Fruit fly (Drosophila melanogaster) whole organism, prepupa: ENCODE measurements around the gene colt.

Experiments used
- CG10631 ChIP-seq: fragments of 200-800 bp; sonication (Bioruptor generic); optimal IDR thresholded peaks from 2 replicates; lab custom pipeline; 2016; ENCODE audit warnings: missing biosample characterization, missing genetic modification characterization
- CG10669 ChIP-seq: fragments of 200-800 bp; sonication (Bioruptor generic); optimal IDR thresholded peaks from 3 replicates; lab custom pipeline; 2018; ENCODE audit warnings: missing biosample characterization, mild to moderate bottlenecking, missing genetic modification characterization, moderate library complexity
- CG11902 ChIP-seq: fragments of 200-800 bp; sonication (Bioruptor generic); optimal IDR thresholded peaks from 3 replicates; lab custom pipeline; 2016; ENCODE audit warnings: missing biosample characterization, missing genetic modification characterization
- CG15336 ChIP-seq: fragments of 200-800 bp; sonication (Bioruptor generic); IDR thresholded peaks from 2 replicates; pipeline ENCODE4 v1.3.6; 2022; ENCODE audit warnings: missing biosample characterization, missing genetic modification characterization
- CG1621 ChIP-seq: fragments of 200-800 bp; sonication (Bioruptor generic); optimal IDR thresholded peaks from 3 replicates; lab custom pipeline; 2018; ENCODE audit warnings: missing biosample characterization, mild to moderate bottlenecking, missing genetic modification characterization
- CG16779 ChIP-seq: fragments of 200-800 bp; sonication (Bioruptor generic); optimal IDR thresholded peaks from 3 replicates; lab custom pipeline; 2017; ENCODE audit warnings: missing biosample characterization, mild to moderate bottlenecking, missing genetic modification characterization
- CG3032 ChIP-seq: fragments of 200-800 bp; optimal IDR thresholded peaks from 2 replicates; lab custom pipeline; 2019; ENCODE audit warnings: missing biosample characterization, mild to moderate bottlenecking, missing genetic modification characterization, moderate library complexity
- CG31627 ChIP-seq: fragments of 200-800 bp; sonication (Bioruptor generic); optimal IDR thresholded peaks from 3 replicates; lab custom pipeline; 2016; ENCODE audit warnings: missing biosample characterization, missing genetic modification characterization
- CG32006 ChIP-seq: fragments of 200-800 bp; sonication (Bioruptor generic); optimal IDR thresholded peaks from 3 replicates; lab custom pipeline; 2017; ENCODE audit warnings: missing biosample characterization, mild to moderate bottlenecking, missing genetic modification characterization
- CG34406 ChIP-seq: fragments of 200-800 bp; sonication (Bioruptor generic); optimal IDR thresholded peaks from 3 replicates; lab custom pipeline; 2016; ENCODE audit warnings: missing biosample characterization, missing genetic modification characterization
- CG3919 ChIP-seq: fragments of 200-800 bp; sonication (Bioruptor generic); optimal IDR thresholded peaks from 3 replicates; lab custom pipeline; 2016; ENCODE audit warnings: missing biosample characterization, missing genetic modification characterization
- CG4318 ChIP-seq: fragments of 200-800 bp; sonication (Bioruptor generic); optimal IDR thresholded peaks from 3 replicates; lab custom pipeline; 2017; ENCODE audit warnings: missing biosample characterization, mild to moderate bottlenecking, missing genetic modification characterization
- CG6163 ChIP-seq: fragments of 200-800 bp; sonication (Bioruptor generic); IDR thresholded peaks from 3 replicates; pipeline ENCODE4 v1.3.6; 2022; ENCODE audit warnings: missing biosample characterization, missing genetic modification characterization
- CG6854 ChIP-seq: fragments of 200-800 bp; sonication (Bioruptor generic); optimal IDR thresholded peaks from 2 replicates; lab custom pipeline; 2017; ENCODE audit warnings: missing biosample characterization, mild to moderate bottlenecking, missing genetic modification characterization
- CG8119 ChIP-seq: fragments of 200-800 bp; sonication (Bioruptor generic); IDR thresholded peaks from 3 replicates; pipeline ENCODE4 v1.3.6; 2022; ENCODE audit warnings: missing biosample characterization, missing genetic modification characterization
- CG8319 ChIP-seq: fragments of 200-800 bp; sonication (Bioruptor generic); optimal IDR thresholded peaks from 3 replicates; lab custom pipeline; 2016; ENCODE audit warnings: missing biosample characterization, missing genetic modification characterization
- CG8632 ChIP-seq: fragments of 200-800 bp; sonication (Bioruptor generic); optimal IDR thresholded peaks from 3 replicates; lab custom pipeline; 2016; ENCODE audit warnings: missing biosample characterization, missing genetic modification characterization
- CG9139 ChIP-seq: fragments of 200-800 bp; sonication (Bioruptor generic); optimal IDR thresholded peaks from 3 replicates; lab custom pipeline; 2017; ENCODE audit warnings: missing biosample characterization, mild to moderate bottlenecking, missing genetic modification characterization
- Eip78C ChIP-seq: fragments of 200-800 bp; sonication (Bioruptor generic); peaks from one replicate; lab custom pipeline; 2016; ENCODE audit warnings: missing biosample characterization, missing genetic modification characterization
- Eip93F ChIP-seq: fragments of 200-800 bp; sonication (Bioruptor generic); optimal IDR thresholded peaks from 2 replicates; lab custom pipeline; 2016; ENCODE audit warnings: missing biosample characterization, mild to moderate bottlenecking, missing genetic modification characterization
- Ets21C ChIP-seq: fragments of 200-800 bp; sonication (Bioruptor generic); optimal IDR thresholded peaks from 3 replicates; lab custom pipeline; 2016; ENCODE audit warnings: missing biosample characterization, missing genetic modification characterization
- Hr38 ChIP-seq: sonication (Bioruptor generic); optimal IDR thresholded peaks from 2 replicates; lab custom pipeline; 2016; ENCODE audit warnings: missing biosample characterization, missing genetic modification characterization
- Hr39 ChIP-seq: fragments of 200-800 bp; sonication (Bioruptor generic); optimal IDR thresholded peaks from 2 replicates; lab custom pipeline; 2016; ENCODE audit warnings: missing biosample characterization, missing genetic modification characterization
- Hr4 ChIP-seq: fragments of 200-800 bp; sonication (Bioruptor generic); optimal IDR thresholded peaks from 3 replicates; lab custom pipeline; 2016; ENCODE audit warnings: missing biosample characterization, missing genetic modification characterization
- Lpt ChIP-seq: fragments of 200-800 bp; sonication (Bioruptor generic); optimal IDR thresholded peaks from 3 replicates; lab custom pipeline; 2016; ENCODE audit warnings: missing biosample characterization, missing genetic modification characterization
- Met ChIP-seq: fragments of 200-800 bp; sonication (Bioruptor generic); optimal IDR thresholded peaks from 3 replicates; lab custom pipeline; 2016; ENCODE audit warnings: missing biosample characterization, missing genetic modification characterization
- OdsH ChIP-seq: fragments of 200-800 bp; sonication (Bioruptor generic); optimal IDR thresholded peaks from 3 replicates; lab custom pipeline; 2016; ENCODE audit warnings: missing biosample characterization, missing genetic modification characterization
- Smox ChIP-seq: fragments of 200-800 bp; sonication (Bioruptor generic); optimal IDR thresholded peaks from 3 replicates; lab custom pipeline; 2016; ENCODE audit warnings: missing biosample characterization, missing genetic modification characterization
- Sox102F ChIP-seq: fragments of 200-800 bp; sonication (Bioruptor generic); optimal IDR thresholded peaks from 2 replicates; lab custom pipeline; 2016; ENCODE audit warnings: missing biosample characterization, mild to moderate bottlenecking, missing genetic modification characterization
- Sox14 ChIP-seq: fragments of 200-800 bp; sonication (Bioruptor generic); optimal IDR thresholded peaks from 3 replicates; lab custom pipeline; 2016; ENCODE audit warnings: missing biosample characterization, missing genetic modification characterization
- achi ChIP-seq: fragments of 200-800 bp; sonication (Bioruptor generic); optimal IDR thresholded peaks from 3 replicates; lab custom pipeline; 2016; ENCODE audit warnings: missing biosample characterization, missing genetic modification characterization
- acj6 ChIP-seq: fragments of 200-800 bp; sonication (Bioruptor generic); optimal IDR thresholded peaks from 3 replicates; lab custom pipeline; 2016; ENCODE audit warnings: missing biosample characterization, missing genetic modification characterization
- dsx ChIP-seq: fragments of 200-800 bp; optimal IDR thresholded peaks from 3 replicates; lab custom pipeline; 2019; ENCODE audit warnings: missing biosample characterization, mild to moderate bottlenecking, missing genetic modification characterization, moderate library complexity; ENCODE audit not compliant: poor library complexity, severe bottlenecking
- eg ChIP-seq: fragments of 200-800 bp; sonication (Bioruptor generic); IDR thresholded peaks from 3 replicates; pipeline ENCODE4 v1.3.6; 2022; ENCODE audit warnings: missing biosample characterization, missing genetic modification characterization
- esn ChIP-seq: fragments of 200-800 bp; sonication (Bioruptor generic); optimal IDR thresholded peaks from 2 replicates; lab custom pipeline; 2016; ENCODE audit warnings: missing biosample characterization, mild to moderate bottlenecking, missing genetic modification characterization, moderate library complexity
- fd59A ChIP-seq: fragments of 200-800 bp; sonication (Bioruptor generic); optimal IDR thresholded peaks from 2 replicates; lab custom pipeline; 2017; ENCODE audit warnings: missing biosample characterization, mild to moderate bottlenecking, missing genetic modification characterization, missing genetic modification reagents
- fkh ChIP-seq: fragments of 200-800 bp; sonication (Bioruptor generic); optimal IDR thresholded peaks from 3 replicates; lab custom pipeline; 2017; ENCODE audit warnings: missing biosample characterization, mild to moderate bottlenecking, missing genetic modification characterization, moderate library complexity
- lz ChIP-seq: fragments of 200-800 bp; sonication (Bioruptor generic); optimal IDR thresholded peaks from 3 replicates; lab custom pipeline; 2016; ENCODE audit warnings: missing biosample characterization, missing genetic modification characterization
- pdm3 ChIP-seq: fragments of 200-800 bp; sonication (Bioruptor generic); optimal IDR thresholded peaks from 3 replicates; lab custom pipeline; 2016; ENCODE audit warnings: missing biosample characterization, missing genetic modification characterization
- salr ChIP-seq, 2 experiments: fragments of 200-800 bp; sonication (Bioruptor generic); optimal IDR thresholded peaks; 3 replicates each; lab custom pipeline; 2016 to 2018; ENCODE audit warnings: missing biosample characterization in 2 of 2, missing genetic modification characterization in 2 of 2, mild to moderate bottlenecking in 1 of 2
- spab ChIP-seq: fragments of 200-800 bp; sonication (Bioruptor generic); optimal IDR thresholded peaks from 2 replicates; lab custom pipeline; 2017; ENCODE audit warnings: missing biosample characterization, mild to moderate bottlenecking, missing genetic modification characterization, missing genetic modification reagents
- ss ChIP-seq, 2 experiments: fragments of 200-800 bp; sonication (Bioruptor generic); optimal IDR thresholded peaks; 2 replicates in 1 of 2; 3 replicates in 1 of 2; lab custom pipeline; 2017 to 2018; ENCODE audit warnings: mild to moderate bottlenecking in 2 of 2, missing biosample characterization in 2 of 2, missing genetic modification characterization in 2 of 2, moderate library complexity in 1 of 2
- svp ChIP-seq: fragments of 200-800 bp; sonication (Bioruptor generic); peaks from one replicate; lab custom pipeline; 2016; ENCODE audit warnings: missing biosample characterization, missing genetic modification characterization
- topi ChIP-seq: fragments of 200-800 bp; sonication (Bioruptor generic); optimal IDR thresholded peaks from 3 replicates; lab custom pipeline; 2016; ENCODE audit warnings: missing biosample characterization, missing genetic modification characterization
- vri ChIP-seq: fragments of 200-800 bp; sonication (Bioruptor generic); optimal IDR thresholded peaks from 3 replicates; lab custom pipeline; 2016; ENCODE audit warnings: missing biosample characterization, mild to moderate bottlenecking, missing genetic modification characterization

colt gene

DNA sequence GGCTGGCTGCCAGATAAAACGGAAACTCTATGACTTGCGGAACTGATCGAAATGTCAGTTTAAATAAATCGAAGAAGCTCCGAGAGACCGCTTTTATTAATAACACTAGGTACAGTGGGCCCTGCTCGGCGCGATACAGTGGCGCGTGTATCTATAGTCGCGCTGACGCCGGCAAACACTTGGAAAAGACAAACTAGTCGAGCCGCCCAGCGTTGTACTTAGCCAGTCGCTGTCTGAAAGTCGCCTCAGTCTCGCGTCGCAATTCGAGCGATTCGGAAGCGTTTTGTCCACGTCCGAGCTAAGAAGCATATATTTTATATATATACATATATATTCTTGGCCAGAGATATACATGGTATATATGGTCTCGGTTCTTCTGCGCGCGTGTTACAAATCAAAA, 40.0 kb downstream of the colt start (continued):
- TF ChIP-seq eg (peak; percentile 57; the same call in 2 of the 3 replicates), CG9139 (GFP tag; lab: Kevin White, UChicago) (no peak), Lpt (GFP tag; lab: Kevin White, UChicago) (no peak), CG1621 (tag; lab: Kevin White, UChicago) (no peak), Sox102F (GFP tag; lab: Kevin White, UChicago) (no peak), lz (GFP tag; lab: Kevin White, UChicago) (no peak), OdsH (GFP tag; lab: Kevin White, UChicago) (peak; percentile 17), Hr39 (GFP tag; lab: Kevin White, UChicago) (no peak), CG3032 (tag; lab: Kevin White, UChicago) (no peak), CG8119 (GFP tag; lab: Robert Waterston, UW) (no peak), ss (GFP tag; optimal IDR thresholded peaks at IDR 0.05; lab: Kevin White, UChicago) (peak in 1 of 2 experiments; percentile 20), CG6854 (GFP tag; lab: Kevin White, UChicago) (no peak), CG8319 (GFP tag; lab: Kevin White, UChicago) (no peak), fd59A (no peak), CG16779 (tag; lab: Kevin White, UChicago) (no peak), achi (GFP tag; lab: Kevin White, UChicago) (peak; percentile 35), CG15336 (GFP tag; lab: Robert Waterston, UW) (no peak), spab (GFP tag; lab: Kevin White, UChicago) (no peak), CG10669 (no peak), CG8632 (GFP tag; lab: Kevin White, UChicago) (no peak), Sox14 (GFP tag; lab: Kevin White, UChicago) (no peak), Met (GFP tag; lab: Kevin White, UChicago) (no peak), CG3919 (GFP tag; lab: Kevin White, UChicago) (no peak), CG6163 (GFP tag; lab: Robert Waterston, UW) (peak; percentile 66; the same call in 2 of the 3 replicates), Smox (GFP tag; lab: Kevin White, UChicago) (no peak), fkh (GFP tag; lab: Kevin White, UChicago) (no peak), Eip93F (GFP tag; lab: Kevin White, UChicago) (no peak), CG10631 (GFP tag; lab: Kevin White, UChicago) (no peak), Ets21C (no peak), acj6 (GFP tag; lab: Kevin White, UChicago) (no peak), esn (GFP tag; lab: Kevin White, UChicago) (no peak), Hr4 (GFP tag; lab: Kevin White, UChicago) (peak; percentile 44), dsx (peak; percentile 3), topi (GFP tag; lab: Kevin White, UChicago) (no peak)
- TF ChIP-seq, all 60 proteins: peak for 13

dm6 chr2L:2728577-2728976, 41.3 kb downstream of the colt start:
- no peak for TF ChIP-seq vri (GFP tag; lab: Kevin White, UChicago)
- no peak for TF ChIP-seq CG1621 (tag; lab: Kevin White, UChicago)
- TF ChIP-seq CG6854 (GFP tag; lab: Kevin White, UChicago): no peak
- TF ChIP-seq Hr4 (GFP tag; lab: Kevin White, UChicago): peak; percentile 41
- TF ChIP-seq CG6163 (GFP tag; lab: Robert Waterston, UW): no peak
- TF ChIP-seq CG11902 (GFP tag; lab: Kevin White, UChicago): no peak
- peak; percentile 23 for TF ChIP-seq svp (GFP tag; lab: Kevin White, UChicago)
- TF ChIP-seq pdm3 (GFP tag; lab: Kevin White, UChicago): no peak
- no peak for TF ChIP-seq esn (GFP tag; lab: Kevin White, UChicago)
- TF ChIP-seq CG4318 (GFP tag; lab: Kevin White, UChicago): no peak
- no peak for TF ChIP-seq CG3919 (GFP tag; lab: Kevin White, UChicago)
- no peak for TF ChIP-seq CG16779 (tag; lab: Kevin White, UChicago)
- peak; percentile 6 for TF ChIP-seq Eip78C
- no peak for TF ChIP-seq CG8119 (GFP tag; lab: Robert Waterston, UW)
- TF ChIP-seq achi (GFP tag; lab: Kevin White, UChicago): no peak
- TF ChIP-seq CG10669: no peak
- no peak for TF ChIP-seq Hr38 (GFP tag; lab: Kevin White, UChicago)
- TF ChIP-seq CG32006 (GFP tag; lab: Kevin White, UChicago): peak; percentile 37
- TF ChIP-seq CG34406 (GFP tag; lab: Kevin White, UChicago): no peak
- no peak for TF ChIP-seq CG8632 (GFP tag; lab: Kevin White, UChicago)
- no peak for TF ChIP-seq fd59A
- TF ChIP-seq spab (GFP tag; lab: Kevin White, UChicago): no peak
- TF ChIP-seq salr (GFP tag; optimal IDR thresholded peaks at IDR 0.05; lab: Kevin White, UChicago): no peak
- no peak for TF ChIP-seq Sox102F (GFP tag; lab: Kevin White, UChicago)
- no peak for TF ChIP-seq fkh (GFP tag; lab: Kevin White, UChicago)
- TF ChIP-seq Ets21C: no peak
- no peak for TF ChIP-seq eg
- no peak for TF ChIP-seq CG15336 (GFP tag; lab: Robert Waterston, UW)
- TF ChIP-seq Sox14 (GFP tag; lab: Kevin White, UChicago): no peak
- TF ChIP-seq CG31627 (GFP tag; lab: Kevin White, UChicago): no peak
- no peak for TF ChIP-seq topi (GFP tag; lab: Kevin White, UChicago)
